Fruit fly (Drosophila melanogaster) whole organism, embryonic: Measurements from ENCODE around the gene CG13365.

Experiments used
- ATbp ChIP-seq: fragments of 200-800 bp; sonication (Bioruptor generic); optimal IDR thresholded peaks from 2 replicates; lab custom pipeline; 2017; ENCODE audit warnings: missing biosample characterization, mild to moderate bottlenecking, missing genetic modification characterization, missing genetic modification reagents
- Ada2b ChIP-seq: fragments of 200-800 bp; sonication (Bioruptor generic); IDR thresholded peaks from 2 replicates; pipeline ENCODE4 v1.3.6; 2022; ENCODE audit warnings: missing biosample characterization, missing genetic modification characterization
- Asciz ChIP-seq: fragments of 200-800 bp; sonication (Bioruptor generic); optimal IDR thresholded peaks from 2 replicates; lab custom pipeline; 2017; ENCODE audit warnings: missing biosample characterization, mild to moderate bottlenecking, missing genetic modification characterization, missing genetic modification reagents
- CG10543 ChIP-seq: fragments of 200-800 bp; sonication (Bioruptor generic); optimal IDR thresholded peaks from 3 replicates; lab custom pipeline; 2017; ENCODE audit warnings: missing biosample characterization, mild to moderate bottlenecking, missing genetic modification characterization, moderate library complexity
- CG12104 ChIP-seq: fragments of 200-800 bp; sonication (Bioruptor generic); optimal IDR thresholded peaks from 3 replicates; lab custom pipeline; 2016; ENCODE audit warnings: missing biosample characterization, missing genetic modification characterization
- CG13775 ChIP-seq: fragments of 200-800 bp; sonication (Bioruptor generic); optimal IDR thresholded peaks from 3 replicates; lab custom pipeline; 2017; ENCODE audit warnings: missing biosample characterization, mild to moderate bottlenecking, missing genetic modification characterization
- CG14014 ChIP-seq: fragments of 200-800 bp; sonication (Bioruptor generic); IDR thresholded peaks from 2 replicates; pipeline ENCODE4 v1.3.6; 2022; ENCODE audit warnings: missing biosample characterization, missing genetic modification characterization
- CG15269 ChIP-seq: fragments of 200-800 bp; sonication (Bioruptor generic); optimal IDR thresholded peaks from 2 replicates; lab custom pipeline; 2018; ENCODE audit warnings: missing biosample characterization, mild to moderate bottlenecking, missing genetic modification characterization, moderate library complexity
- CG17359 ChIP-seq: fragments of 200-800 bp; sonication (Bioruptor generic); optimal IDR thresholded peaks from 3 replicates; lab custom pipeline; 2018; ENCODE audit warnings: missing biosample characterization, mild to moderate bottlenecking, missing genetic modification characterization, moderate library complexity
- CG17612 ChIP-seq: fragments of 200-800 bp; sonication (Bioruptor generic); IDR thresholded peaks from 2 replicates; pipeline ENCODE4 v1.3.6; 2022; ENCODE audit warnings: missing biosample characterization, missing genetic modification characterization
- CG18599 ChIP-seq: fragments of 200-800 bp; sonication (Bioruptor generic); optimal IDR thresholded peaks from 3 replicates; lab custom pipeline; 2017; ENCODE audit warnings: missing biosample characterization, missing genetic modification characterization, mild to moderate bottlenecking, moderate library complexity, missing genetic modification reagents
- CG31224 ChIP-seq: fragments of 200-800 bp; sonication (Bioruptor generic); IDR thresholded peaks from 2 replicates; pipeline ENCODE4 v1.3.6; 2022; ENCODE audit warnings: missing biosample characterization, missing genetic modification characterization
- CG31365 ChIP-seq: fragments of 200-800 bp; sonication (Bioruptor generic); optimal IDR thresholded peaks from 2 replicates; lab custom pipeline; 2018; ENCODE audit warnings: missing biosample characterization, mild to moderate bottlenecking, missing genetic modification characterization
- CG32772 ChIP-seq: fragments of 200-800 bp; sonication (Bioruptor generic); IDR thresholded peaks from 2 replicates; pipeline ENCODE4 v1.3.6; 2022; ENCODE audit warnings: missing biosample characterization, missing genetic modification characterization
- CG33557 ChIP-seq: fragments of 200-800 bp; sonication (Bioruptor generic); optimal IDR thresholded peaks from 2 replicates; lab custom pipeline; 2019; ENCODE audit warnings: missing biosample characterization, mild to moderate bottlenecking, missing genetic modification characterization, moderate library complexity
- CG3838 ChIP-seq: fragments of 200-800 bp; sonication (Bioruptor generic); optimal IDR thresholded peaks from 3 replicates; lab custom pipeline; 2016; ENCODE audit warnings: missing biosample characterization, missing genetic modification characterization
- CG4282 ChIP-seq: fragments of 200-800 bp; sonication (Bioruptor generic); optimal IDR thresholded peaks from 2 replicates; lab custom pipeline; 2016; ENCODE audit warnings: missing biosample characterization, missing genetic modification characterization
- CG8359 ChIP-seq: fragments of 200-800 bp; sonication (Bioruptor generic); optimal IDR thresholded peaks from 2 replicates; lab custom pipeline; 2017; ENCODE audit warnings: missing biosample characterization, mild to moderate bottlenecking, missing genetic modification characterization, borderline replicate concordance
- CG8944 ChIP-seq: fragments of 200-800 bp; sonication (Bioruptor generic); optimal IDR thresholded peaks from 3 replicates; lab custom pipeline; 2016; ENCODE audit warnings: missing biosample characterization, missing genetic modification characterization
- CG9215 ChIP-seq: fragments of 200-800 bp; sonication (Bioruptor generic); IDR thresholded peaks from 2 replicates; pipeline ENCODE4 v1.3.6; 2022; ENCODE audit warnings: missing biosample characterization, missing genetic modification characterization
- CG9932 ChIP-seq: fragments of 200-800 bp; sonication (Bioruptor generic); IDR thresholded peaks from 2 replicates; pipeline ENCODE4 v1.3.6; 2022; ENCODE audit warnings: missing biosample characterization, missing genetic modification characterization
- Dbx ChIP-seq: fragments of 200-800 bp; sonication (Bioruptor generic); IDR thresholded peaks from 3 replicates; pipeline ENCODE4 v1.3.6; 2022; ENCODE audit warnings: missing biosample characterization, missing genetic modification characterization
- Deaf1 ChIP-seq: fragments of 200-800 bp; optimal IDR thresholded peaks from 3 replicates; lab custom pipeline; 2019; ENCODE audit warnings: missing biosample characterization, mild to moderate bottlenecking, missing genetic modification characterization, moderate library complexity
- Dfd ChIP-seq, 2 experiments: fragments of >200 bp; optimal IDR thresholded peaks; 2 replicates each; lab custom pipeline; 2017; ENCODE audit warnings: missing biosample characterization in 2 of 2, missing genetic modification characterization in 2 of 2
- Fer1 ChIP-seq: fragments of 200-800 bp; sonication (Bioruptor generic); optimal IDR thresholded peaks from 2 replicates; lab custom pipeline; 2017; ENCODE audit warnings: missing biosample characterization, mild to moderate bottlenecking, missing genetic modification characterization
- H2.0 ChIP-seq: fragments of 200-800 bp; sonication (Bioruptor generic); IDR thresholded peaks from 2 replicates; pipeline ENCODE4 v1.3.6; 2022; ENCODE audit warnings: missing biosample characterization, missing genetic modification characterization
- Lim3 ChIP-seq: fragments of 200-800 bp; sonication (Bioruptor generic); IDR thresholded peaks from 2 replicates; pipeline ENCODE4 v1.3.6; 2022; ENCODE audit warnings: missing biosample characterization, missing genetic modification characterization
- MBD-R2 ChIP-seq: fragments of 200-800 bp; sonication (Bioruptor generic); IDR thresholded peaks from 2 replicates; pipeline ENCODE4 v1.3.6; 2022; ENCODE audit warnings: missing biosample characterization, missing genetic modification characterization
- NK7.1 ChIP-seq: fragments of 200-800 bp; sonication (Bioruptor generic); optimal IDR thresholded peaks from 3 replicates; lab custom pipeline; 2016; ENCODE audit warnings: missing biosample characterization, missing genetic modification characterization
- Nf-YB ChIP-seq: fragments of 200-800 bp; sonication (Bioruptor generic); optimal IDR thresholded peaks from 3 replicates; lab custom pipeline; 2019; ENCODE audit warnings: missing biosample characterization, mild to moderate bottlenecking, missing genetic modification characterization, moderate library complexity
- Rx ChIP-seq: fragments of 200-800 bp; sonication (Bioruptor generic); IDR thresholded peaks from 2 replicates; pipeline ENCODE4 v1.3.6; 2022; ENCODE audit warnings: missing biosample characterization, missing genetic modification characterization
- ci ChIP-seq: fragments of 200-800 bp; sonication (Bioruptor generic); IDR thresholded peaks from 3 replicates; pipeline ENCODE4 v1.3.6; 2022; ENCODE audit warnings: missing biosample characterization, missing genetic modification characterization
- corto ChIP-seq: fragments of 200-800 bp; sonication (Bioruptor generic); optimal IDR thresholded peaks from 2 replicates; lab custom pipeline; 2016; ENCODE audit warnings: missing biosample characterization, mild to moderate bottlenecking, missing genetic modification characterization, moderate library complexity
- cwo ChIP-seq: fragments of 200-800 bp; sonication (Bioruptor generic); optimal IDR thresholded peaks from 3 replicates; lab custom pipeline; 2017; ENCODE audit warnings: missing biosample characterization, missing genetic modification characterization, mild to moderate bottlenecking, moderate library complexity, missing genetic modification reagents
- danr ChIP-seq: fragments of 200-800 bp; sonication (Bioruptor generic); IDR thresholded peaks from 2 replicates; pipeline ENCODE4 v1.3.6; 2022; ENCODE audit warnings: missing biosample characterization, missing genetic modification characterization
- eve ChIP-seq, 2 experiments: fragments of >200 bp; optimal IDR thresholded peaks; 2 replicates each; lab custom pipeline; 2017; ENCODE audit warnings: missing biosample characterization in 2 of 2, missing genetic modification characterization in 2 of 2
- eyg ChIP-seq: fragments of 200-800 bp; sonication (Bioruptor generic); optimal IDR thresholded peaks from 3 replicates; lab custom pipeline; 2016; ENCODE audit warnings: missing biosample characterization, missing genetic modification characterization
- gce ChIP-seq: fragments of 200-800 bp; sonication (Bioruptor generic); IDR thresholded peaks from 3 replicates; pipeline ENCODE4 v1.3.6; 2022; ENCODE audit warnings: missing biosample characterization, missing genetic modification characterization
- grn ChIP-seq: fragments of 200-800 bp; sonication (Bioruptor generic); optimal IDR thresholded peaks from 3 replicates; lab custom pipeline; 2017; ENCODE audit warnings: missing biosample characterization, missing genetic modification characterization
- her ChIP-seq: fragments of 200-800 bp; sonication (Bioruptor generic); optimal IDR thresholded peaks from 2 replicates; lab custom pipeline; 2016; ENCODE audit warnings: missing biosample characterization, missing genetic modification characterization
- hth ChIP-seq: fragments of >200 bp; optimal IDR thresholded peaks from 2 replicates; lab custom pipeline; 2017; ENCODE audit warnings: inconsistent platforms
- lab ChIP-seq: fragments of 200-800 bp; sonication (Bioruptor generic); optimal IDR thresholded peaks from 3 replicates; lab custom pipeline; 2017; ENCODE audit warnings: missing biosample characterization, missing genetic modification characterization, mild to moderate bottlenecking, moderate library complexity, missing genetic modification reagents
- luna ChIP-seq: fragments of 200-800 bp; sonication (Bioruptor generic); optimal IDR thresholded peaks from 2 replicates; lab custom pipeline; 2016; ENCODE audit warnings: missing biosample characterization, missing genetic modification characterization
- maf-S ChIP-seq: fragments of 200-800 bp; sonication (Bioruptor generic); optimal IDR thresholded peaks from 2 replicates; lab custom pipeline; 2016; ENCODE audit warnings: missing biosample characterization, missing genetic modification characterization
- mirr ChIP-seq: fragments of 200-800 bp; sonication (Bioruptor generic); optimal IDR thresholded peaks from 3 replicates; lab custom pipeline; 2018; ENCODE audit warnings: missing biosample characterization, mild to moderate bottlenecking, missing genetic modification characterization
- pnt ChIP-seq: fragments of 200-800 bp; sonication (Bioruptor generic); optimal IDR thresholded peaks from 3 replicates; lab custom pipeline; 2016; ENCODE audit warnings: missing biosample characterization, missing genetic modification characterization
- ro ChIP-seq: fragments of 200-800 bp; sonication (Bioruptor generic); IDR thresholded peaks from 2 replicates; pipeline ENCODE4 v1.3.6; 2022; ENCODE audit warnings: missing biosample characterization, missing genetic modification characterization
- sd ChIP-seq: fragments of 200-800 bp; sonication (Bioruptor generic); optimal IDR thresholded peaks from 3 replicates; lab custom pipeline; 2018; ENCODE audit warnings: missing biosample characterization, mild to moderate bottlenecking, missing genetic modification characterization, moderate library complexity
- sna ChIP-seq: fragments of 200-800 bp; sonication (Bioruptor generic); IDR thresholded peaks from 2 replicates; pipeline ENCODE4 v1.3.6; 2022; ENCODE audit warnings: missing biosample characterization, missing genetic modification characterization; ENCODE audit not compliant: partially characterized antibody
- ssp ChIP-seq: fragments of 200-800 bp; sonication (Bioruptor generic); IDR thresholded peaks from 2 replicates; pipeline ENCODE4 v1.3.6; 2022; ENCODE audit warnings: missing biosample characterization, missing genetic modification characterization
- stc ChIP-seq: fragments of 200-800 bp; sonication (Bioruptor generic); IDR thresholded peaks from 2 replicates; pipeline ENCODE4 v1.3.6; 2022; ENCODE audit warnings: missing biosample characterization, missing genetic modification characterization
- vnd ChIP-seq: fragments of 200-800 bp; sonication (Bioruptor generic); IDR thresholded peaks from 3 replicates; pipeline ENCODE4 v1.3.6; 2022; ENCODE audit warnings: missing biosample characterization, missing genetic modification characterization; ENCODE audit not compliant: partially characterized antibody

CG13365 gene

dm6 chrX:599727-600126 lies 21.3 kb downstream of the CG13365 start (continued):
- TF ChIP-seq Lim3 (GFP tag; lab: Robert Waterston, UW): no peak
- no peak for TF ChIP-seq eyg (GFP tag; lab: Kevin White, UChicago)
- TF ChIP-seq Deaf1 (tag; lab: Kevin White, UChicago): peak; percentile 81
- no peak for TF ChIP-seq CG9215
- no peak for TF ChIP-seq CG31224
- no peak for TF ChIP-seq CG3838 (GFP tag; lab: Kevin White, UChicago)
- TF ChIP-seq CG10543 (GFP tag; lab: Kevin White, UChicago): peak; percentile 75
- TF ChIP-seq maf-S: no peak
- no peak for TF ChIP-seq CG31365 (tag; lab: Kevin White, UChicago)
- no peak for TF ChIP-seq MBD-R2 (GFP tag; lab: Robert Waterston, UW)
- no peak for TF ChIP-seq CG17359 (tag; lab: Kevin White, UChicago)
- TF ChIP-seq sna: no peak
- no peak for TF ChIP-seq ATbp (GFP tag; lab: Kevin White, UChicago)
- peak; percentile 9 for TF ChIP-seq sd
- no peak for TF ChIP-seq CG13775 (GFP tag; lab: Kevin White, UChicago)
- no peak for TF ChIP-seq stc
- TF ChIP-seq CG15269 (tag; lab: Kevin White, UChicago): no peak
- no peak for TF ChIP-seq H2.0 (GFP tag; lab: Robert Waterston, UW)
- no peak for TF ChIP-seq her
- TF ChIP-seq CG32772: no peak
- no peak for TF ChIP-seq CG18599
- TF ChIP-seq ro (GFP tag; lab: Robert Waterston, UW): no peak
- no peak for TF ChIP-seq CG12104 (GFP tag; lab: Kevin White, UChicago)
- no peak for TF ChIP-seq gce (GFP tag; lab: Robert Waterston, UW)
- peak; percentile 93 for TF ChIP-seq mirr
- TF ChIP-seq Rx (GFP tag; lab: Robert Waterston, UW): no peak
- TF ChIP-seq CG8359: no peak
- no peak for TF ChIP-seq corto (GFP tag; lab: Kevin White, UChicago)
- TF ChIP-seq eve (GFP tag; optimal IDR thresholded peaks at IDR 0.05; lab: Kevin White, UChicago): no peak
- no peak for TF ChIP-seq ssp (GFP tag; lab: Robert Waterston, UW)
- TF ChIP-seq CG4282 (GFP tag; lab: Kevin White, UChicago): no peak
- TF ChIP-seq, all 482 proteins: peak for 18

dm6 chrX:598322-599057 lies 22.5 kb downstream of the CG13365 start:
- TF ChIP-seq CG17612 (no peak), Deaf1 (tag; lab: Kevin White, UChicago) (no peak), luna (GFP tag; lab: Kevin White, UChicago) (no peak), cwo (GFP tag; lab: Kevin White, UChicago) (no peak), Dfd (GFP tag; optimal IDR thresholded peaks at IDR 0.05; lab: Kevin White, UChicago) (no peak), Dbx (GFP tag; lab: Robert Waterston, UW) (no peak), pnt (no peak), danr (GFP tag; lab: Robert Waterston, UW) (no peak), CG14014 (GFP tag; lab: Robert Waterston, UW) (no peak), CG9932 (GFP tag; lab: Robert Waterston, UW) (no peak), hth (lab: Kevin White, UChicago) (no peak), Nf-YB (GFP tag; lab: Kevin White, UChicago) (no peak), lab (GFP tag; lab: Kevin White, UChicago) (peak; percentile 20), grn (GFP tag; lab: Kevin White, UChicago) (peak; percentile 32), CG3838 (GFP tag; lab: Kevin White, UChicago) (no peak), vnd (GFP tag; lab: Robert Waterston, UW) (peak; percentile 7; the same call in 1 of the 3 replicates), Ada2b (GFP tag; lab: Robert Waterston, UW) (no peak), NK7.1 (GFP tag; lab: Kevin White, UChicago) (no peak), sd (peak; percentile 59), ci (peak; percentile 22; the same call in 1 of the 3 replicates), CG8944 (GFP tag; lab: Kevin White, UChicago) (no peak), Asciz (GFP tag; lab: Kevin White, UChicago) (peak; percentile 14), Fer1 (GFP tag; lab: Kevin White, UChicago) (no peak), CG33557 (no peak)
